Fruit fly (Drosophila melanogaster) whole organism, embryonic: ENCODE data around the gene CG14664.

Experiments used
- B-H2 ChIP-seq: fragments of 200-800 bp; sonication (Bioruptor generic); optimal IDR thresholded peaks from 2 replicates; lab custom pipeline; 2018; ENCODE audit warnings: missing biosample characterization, mild to moderate bottlenecking, missing genetic modification characterization
- CG10209 ChIP-seq: fragments of 200-800 bp; sonication (Bioruptor generic); optimal IDR thresholded peaks from 3 replicates; lab custom pipeline; 2017; ENCODE audit warnings: missing biosample characterization, mild to moderate bottlenecking, missing genetic modification characterization, missing genetic modification reagents
- CG10274 ChIP-seq: fragments of 200-800 bp; sonication (Bioruptor generic); optimal IDR thresholded peaks from 3 replicates; lab custom pipeline; 2017; ENCODE audit warnings: missing biosample characterization, mild to moderate bottlenecking, missing genetic modification characterization
- CG10565 ChIP-seq: fragments of 200-800 bp; sonication (Bioruptor generic); optimal IDR thresholded peaks from 3 replicates; lab custom pipeline; 2016; ENCODE audit warnings: missing biosample characterization, mild to moderate bottlenecking, missing genetic modification characterization
- CG12769 ChIP-seq: fragments of 200-800 bp; sonication (Bioruptor generic); optimal IDR thresholded peaks from 2 replicates; lab custom pipeline; 2019; ENCODE audit warnings: missing biosample characterization, mild to moderate bottlenecking, missing genetic modification characterization, moderate library complexity
- CG15479 ChIP-seq: fragments of 200-800 bp; sonication (Bioruptor generic); optimal IDR thresholded peaks from 3 replicates; lab custom pipeline; 2019; ENCODE audit warnings: missing biosample characterization, mild to moderate bottlenecking, missing genetic modification characterization, moderate library complexity
- CG15514 ChIP-seq: fragments of 200-800 bp; sonication (Bioruptor generic); optimal IDR thresholded peaks from 3 replicates; lab custom pipeline; 2017; ENCODE audit warnings: missing biosample characterization, missing genetic modification characterization, mild to moderate bottlenecking, moderate library complexity, missing genetic modification reagents
- CG1602 ChIP-seq: fragments of 200-800 bp; sonication (Bioruptor generic); optimal IDR thresholded peaks from 3 replicates; lab custom pipeline; 2016; ENCODE audit warnings: missing biosample characterization, missing genetic modification characterization
- CG17802 ChIP-seq: fragments of 200-800 bp; sonication (Bioruptor generic); optimal IDR thresholded peaks from 2 replicates; lab custom pipeline; 2018; ENCODE audit warnings: missing biosample characterization, mild to moderate bottlenecking, missing genetic modification characterization, moderate library complexity
- CG2678 ChIP-seq: fragments of 200-800 bp; sonication (Bioruptor generic); optimal IDR thresholded peaks from 3 replicates; lab custom pipeline; 2019; ENCODE audit warnings: missing biosample characterization, mild to moderate bottlenecking, missing genetic modification characterization, moderate library complexity
- CG3065 ChIP-seq: fragments of 200-800 bp; sonication (Bioruptor generic); optimal IDR thresholded peaks from 2 replicates; lab custom pipeline; 2016; ENCODE audit warnings: missing biosample characterization, missing genetic modification characterization
- CG33557 ChIP-seq: fragments of 200-800 bp; sonication (Bioruptor generic); optimal IDR thresholded peaks from 2 replicates; lab custom pipeline; 2019; ENCODE audit warnings: missing biosample characterization, mild to moderate bottlenecking, missing genetic modification characterization, moderate library complexity
- CG4820 ChIP-seq: fragments of 200-800 bp; sonication (Bioruptor generic); optimal IDR thresholded peaks from 3 replicates; lab custom pipeline; 2016; ENCODE audit warnings: missing biosample characterization, missing genetic modification characterization
- CG4854 ChIP-seq: fragments of 200-800 bp; sonication (Bioruptor generic); optimal IDR thresholded peaks from 2 replicates; lab custom pipeline; 2016; ENCODE audit warnings: missing biosample characterization, missing genetic modification characterization, inconsistent platforms
- CG8281 ChIP-seq: fragments of 200-800 bp; sonication (Bioruptor generic); optimal IDR thresholded peaks from 2 replicates; lab custom pipeline; 2018; ENCODE audit warnings: missing biosample characterization, mild to moderate bottlenecking, missing genetic modification characterization, moderate library complexity
- CkIIα-i1 ChIP-seq: fragments of 200-800 bp; sonication (Bioruptor generic); IDR thresholded peaks from 2 replicates; pipeline ENCODE4 v1.3.6; 2022; ENCODE audit warnings: missing biosample characterization, missing genetic modification characterization
- D19B ChIP-seq: fragments of 200-800 bp; sonication (Bioruptor generic); optimal IDR thresholded peaks from 2 replicates; lab custom pipeline; 2017; ENCODE audit warnings: missing biosample characterization, mild to moderate bottlenecking, missing genetic modification characterization
- H2.0 ChIP-seq: fragments of 200-800 bp; sonication (Bioruptor generic); IDR thresholded peaks from 2 replicates; pipeline ENCODE4 v1.3.6; 2022; ENCODE audit warnings: missing biosample characterization, missing genetic modification characterization
- Hmx ChIP-seq: fragments of 200-800 bp; sonication (Bioruptor generic); optimal IDR thresholded peaks from 2 replicates; lab custom pipeline; 2016; ENCODE audit warnings: missing biosample characterization, missing genetic modification characterization
- Hr78 ChIP-seq, 2 experiments: fragments of 200-800 bp in 1 of 2; fragments of >200 bp in 1 of 2; sonication (Bioruptor generic) in 1 of 2; optimal IDR thresholded peaks; 2 replicates each; lab custom pipeline; 2017 to 2019; ENCODE audit warnings: missing biosample characterization in 2 of 2, missing genetic modification characterization in 2 of 2, mild to moderate bottlenecking in 1 of 2, moderate library complexity in 1 of 2
- Kr ChIP-seq: fragments of 200-800 bp; sonication (Bioruptor generic); optimal IDR thresholded peaks from 2 replicates; lab custom pipeline; 2017; ENCODE audit warnings: missing biosample characterization, mild to moderate bottlenecking, missing genetic modification characterization
- Meics ChIP-seq: fragments of 200-800 bp; sonication (Bioruptor generic); optimal IDR thresholded peaks from 2 replicates; lab custom pipeline; 2017; ENCODE audit warnings: missing biosample characterization, mild to moderate bottlenecking, missing genetic modification characterization
- Oaz ChIP-seq: fragments of 200-800 bp; sonication (Bioruptor generic); IDR thresholded peaks from 2 replicates; pipeline ENCODE4 v1.3.6; 2022; ENCODE audit warnings: missing biosample characterization, missing genetic modification characterization
- Rx ChIP-seq: fragments of 200-800 bp; sonication (Bioruptor generic); IDR thresholded peaks from 2 replicates; pipeline ENCODE4 v1.3.6; 2022; ENCODE audit warnings: missing biosample characterization, missing genetic modification characterization
- Side ChIP-seq: fragments of 200-800 bp; sonication (Bioruptor generic); optimal IDR thresholded peaks from 2 replicates; lab custom pipeline; 2016; ENCODE audit warnings: missing biosample characterization, missing genetic modification characterization
- Vsx1 ChIP-seq: fragments of 200-800 bp; sonication (Bioruptor generic); optimal IDR thresholded peaks from 2 replicates; lab custom pipeline; 2017; ENCODE audit warnings: missing biosample characterization, mild to moderate bottlenecking, missing genetic modification characterization, missing genetic modification reagents
- ato ChIP-seq: fragments of 200-800 bp; sonication (Bioruptor generic); IDR thresholded peaks from 2 replicates; pipeline ENCODE4 v1.3.6; 2022; ENCODE audit warnings: missing biosample characterization, missing genetic modification characterization; ENCODE audit not compliant: partially characterized antibody
- chn ChIP-seq: fragments of 200-800 bp; sonication (Bioruptor generic); optimal IDR thresholded peaks from 2 replicates; lab custom pipeline; 2016; ENCODE audit warnings: missing biosample characterization, missing genetic modification characterization
- dan ChIP-seq: fragments of 200-800 bp; sonication (Bioruptor generic); IDR thresholded peaks from 2 replicates; pipeline ENCODE4 v1.3.6; 2022; ENCODE audit warnings: missing biosample characterization, missing genetic modification characterization
- dysf ChIP-seq: fragments of 200-800 bp; sonication (Bioruptor generic); IDR thresholded peaks from 3 replicates; pipeline ENCODE4 v1.3.6; 2022; ENCODE audit warnings: missing biosample characterization, missing genetic modification characterization
- ems ChIP-seq: fragments of 200-800 bp; sonication (Bioruptor generic); optimal IDR thresholded peaks from 3 replicates; lab custom pipeline; 2016; ENCODE audit warnings: missing biosample characterization, missing genetic modification characterization
- gro ChIP-seq: fragments of 200-800 bp; sonication (Bioruptor generic); optimal IDR thresholded peaks from 2 replicates; lab custom pipeline; 2016; ENCODE audit warnings: missing biosample characterization, missing genetic modification characterization
- gsb ChIP-seq: fragments of 200-800 bp; sonication (Bioruptor generic); IDR thresholded peaks from 2 replicates; pipeline ENCODE4 v1.3.6; 2022; ENCODE audit warnings: missing biosample characterization, missing genetic modification characterization
- gsb-n ChIP-seq: fragments of 200-800 bp; sonication (Bioruptor generic); optimal IDR thresholded peaks from 3 replicates; lab custom pipeline; 2018; ENCODE audit warnings: missing biosample characterization, mild to moderate bottlenecking, missing genetic modification characterization
- gt ChIP-seq: fragments of 200-800 bp; sonication (Bioruptor generic); IDR thresholded peaks from 2 replicates; pipeline ENCODE4 v1.3.6; 2022; ENCODE audit warnings: missing biosample characterization, missing genetic modification characterization
- hbn ChIP-seq: fragments of 200-800 bp; sonication (Bioruptor generic); IDR thresholded peaks from 2 replicates; pipeline ENCODE4 v1.3.6; 2022; ENCODE audit warnings: missing biosample characterization, missing genetic modification characterization; ENCODE audit not compliant: partially characterized antibody
- kay ChIP-seq: fragments of 200-800 bp; sonication (Bioruptor generic); optimal IDR thresholded peaks from 2 replicates; lab custom pipeline; 2016; ENCODE audit warnings: missing biosample characterization, missing genetic modification characterization
- ken ChIP-seq: fragments of 200-800 bp; sonication (Bioruptor generic); IDR thresholded peaks from 3 replicates; pipeline ENCODE4 v1.3.6; 2022; ENCODE audit warnings: missing biosample characterization, missing genetic modification characterization
- nmo ChIP-seq: fragments of 200-800 bp; sonication (Bioruptor generic); optimal IDR thresholded peaks from 2 replicates; lab custom pipeline; 2018; ENCODE audit warnings: missing biosample characterization, mild to moderate bottlenecking, missing genetic modification characterization, moderate library complexity
- phol ChIP-seq: fragments of 200-800 bp; sonication (Bioruptor generic); optimal IDR thresholded peaks from 3 replicates; lab custom pipeline; 2018; ENCODE audit warnings: missing biosample characterization, mild to moderate bottlenecking, missing genetic modification characterization, moderate library complexity
- run ChIP-seq: fragments of 200-800 bp; sonication (Bioruptor generic); optimal IDR thresholded peaks from 3 replicates; lab custom pipeline; 2018; ENCODE audit warnings: missing biosample characterization, mild to moderate bottlenecking, missing genetic modification characterization
- slou ChIP-seq: fragments of 200-800 bp; sonication (Bioruptor generic); optimal IDR thresholded peaks from 3 replicates; lab custom pipeline; 2016; ENCODE audit warnings: missing biosample characterization, missing genetic modification characterization
- sob ChIP-seq: fragments of 200-800 bp; sonication (Bioruptor generic); IDR thresholded peaks from 2 replicates; pipeline ENCODE4 v1.3.6; 2022; ENCODE audit warnings: missing biosample characterization, missing genetic modification characterization
- tio ChIP-seq: fragments of 200-800 bp; sonication (Bioruptor generic); optimal IDR thresholded peaks from 2 replicates; lab custom pipeline; 2017; ENCODE audit warnings: missing biosample characterization, missing genetic modification characterization, inconsistent platforms
- trem ChIP-seq: fragments of 200-800 bp; optimal IDR thresholded peaks from 3 replicates; lab custom pipeline; 2019; ENCODE audit warnings: missing biosample characterization, mild to moderate bottlenecking, missing genetic modification characterization, moderate library complexity
- tx ChIP-seq: fragments of 200-800 bp; sonication (Bioruptor generic); optimal IDR thresholded peaks from 2 replicates; lab custom pipeline; 2016; ENCODE audit warnings: missing biosample characterization, missing genetic modification characterization
- wek ChIP-seq: fragments of 200-800 bp; sonication (Bioruptor generic); optimal IDR thresholded peaks from 3 replicates; lab custom pipeline; 2018; ENCODE audit warnings: missing biosample characterization, mild to moderate bottlenecking, missing genetic modification characterization, moderate library complexity

The CG14664 gene

dm6 chr3R:5263311-5264250, 39.6 kb downstream of the CG14664 start (continued):
- TF ChIP-seq Rx (GFP tag; lab: Robert Waterston, UW) (peak; percentile 42; the same call in 1 of the 2 replicates), nmo (GFP tag; lab: Kevin White, UChicago) (peak; percentile 93), B-H2 (GFP tag; lab: Kevin White, UChicago) (no peak), Kr (GFP tag; lab: Kevin White, UChicago) (peak; percentile 37), Meics (GFP tag; lab: Kevin White, UChicago) (peak; percentile 90), ato (no peak), CG4820 (peak; percentile 76), phol (tag; lab: Kevin White, UChicago) (peak; percentile 91), trem (tag; lab: Kevin White, UChicago) (peak; percentile 76), CG15514 (GFP tag; lab: Kevin White, UChicago) (peak; percentile 66), CG10209 (GFP tag; lab: Kevin White, UChicago) (peak; percentile 91), run (peak; percentile 72), dysf (GFP tag; lab: Robert Waterston, UW) (peak; percentile 77), CG4854 (peak; percentile 23), CG1602 (peak; percentile 71), CG10565 (GFP tag; lab: Kevin White, UChicago) (peak; percentile 33), CG3065 (GFP tag; lab: Kevin White, UChicago) (peak; percentile 35), Vsx1 (GFP tag; lab: Kevin White, UChicago) (peak; percentile 84), H2.0 (peak; percentile 47; the same call in 1 of the 2 replicates), Hr78 (GFP tag; optimal IDR thresholded peaks at IDR 0.05; lab: Kevin White, UChicago) (peak in 1 of 2 experiments; percentile 52), Side (GFP tag; lab: Kevin White, UChicago) (no peak), CG10274 (GFP tag; lab: Kevin White, UChicago) (peak; percentile 67), gro (GFP tag; lab: Kevin White, UChicago) (peak; percentile 33), hbn (GFP tag; lab: Robert Waterston, UW) (0 out of 2 replicates have a peak, but pooled peaks have one; percentile 46), gt (GFP tag; lab: Robert Waterston, UW) (peak; percentile 45; the same call in 1 of the 2 replicates), CG15479 (GFP tag; lab: Kevin White, UChicago) (peak; percentile 74), slou (GFP tag; lab: Kevin White, UChicago) (peak; percentile 35), CG33557 (GFP tag; lab: Kevin White, UChicago) (peak; percentile 72), ems (GFP tag; lab: Kevin White, UChicago) (no peak), gsb-n (tag; lab: Kevin White, UChicago) (peak; percentile 78), tx (GFP tag; lab: Kevin White, UChicago) (no peak), kay (GFP tag; lab: Kevin White, UChicago) (no peak), Hmx (GFP tag; lab: Kevin White, UChicago) (no peak), wek (GFP tag; lab: Kevin White, UChicago) (no peak), dan (GFP tag; lab: Robert Waterston, UW) (no peak), CkIIα-i1 (GFP tag; lab: Robert Waterston, UW) (no peak), gsb (GFP tag; lab: Robert Waterston, UW) (peak; percentile 63; the same call in 1 of the 2 replicates), D19B (GFP tag; lab: Kevin White, UChicago) (peak; percentile 63), CG8281 (peak; percentile 73), ken (GFP tag; lab: Robert Waterston, UW) (0 out of 3 replicates have a peak, but pooled peaks have one; percentile 24), sob (GFP tag; lab: Robert Waterston, UW) (peak; percentile 63; the same call in 1 of the 2 replicates), tio (GFP tag; lab: Kevin White, UChicago) (peak; percentile 56), CG2678 (tag; lab: Kevin White, UChicago) (peak; percentile 94), Oaz (GFP tag; lab: Robert Waterston, UW) (0 out of 2 replicates have a peak, but pooled peaks have one; percentile 43), chn (GFP tag; lab: Kevin White, UChicago) (peak; percentile 11), CG17802 (tag; lab: Kevin White, UChicago) (peak; percentile 44), CG12769 (tag; lab: Kevin White, UChicago) (peak; percentile 81)
